Worm (Caenorhabditis elegans) whole organism, mixed stage, embryonic: ENCODE data around the gene F25G6.8.

Experiments
- M03D4.4 ChIP-seq: sonication (generic microtip); optimal IDR thresholded peaks from 2 replicates; lab custom pipeline; 2017; ENCODE audit warnings: mild to moderate bottlenecking, missing genetic modification characterization, missing compliant biosample characterization
- blmp-1 ChIP-seq: fragments of 150-350 bp; optimal IDR thresholded peaks from 2 replicates; lab custom pipeline; 2014; ENCODE audit warnings: missing biosample characterization, missing genetic modification characterization
- ceh-39 ChIP-seq: fragments of 150-350 bp; optimal IDR thresholded peaks from 2 replicates; lab custom pipeline; 2014; ENCODE audit warnings: missing biosample characterization, missing genetic modification characterization
- cnd-1 ChIP-seq: fragments of 200-800 bp; sonication (Bioruptor generic); optimal IDR thresholded peaks from 2 replicates; lab custom pipeline; 2018; ENCODE audit warnings: mild to moderate bottlenecking, missing genetic modification characterization, missing compliant biosample characterization
- elt-1 ChIP-seq: sonication (generic microtip); optimal IDR thresholded peaks from 2 replicates; lab custom pipeline; 2017; ENCODE audit warnings: missing genetic modification characterization, mild to moderate bottlenecking, missing compliant biosample characterization, antibody characterized with exemption, moderate library complexity, borderline replicate concordance; ENCODE audit not compliant: insufficient read depth
- mep-1 ChIP-seq: fragments of 150-350 bp; optimal IDR thresholded peaks from 2 replicates; lab custom pipeline; 2017; ENCODE audit warnings: missing biosample characterization, missing genetic modification reagents, missing genetic modification characterization, inconsistent platforms
- nhr-2 ChIP-seq: fragments of 150-350 bp; optimal IDR thresholded peaks from 2 replicates; lab custom pipeline; 2014; ENCODE audit warnings: missing biosample characterization, missing genetic modification characterization
- nhr-237 ChIP-seq: fragments of 150-350 bp; optimal IDR thresholded peaks from 2 replicates; lab custom pipeline; 2014; ENCODE audit warnings: missing biosample characterization, missing genetic modification characterization
- snpc-4 ChIP-seq: fragments of 150-350 bp; optimal IDR thresholded peaks from 2 replicates; lab custom pipeline; 2014; ENCODE audit warnings: missing biosample characterization, missing genetic modification characterization
- sptf-1 ChIP-seq: sonication (generic microtip); optimal IDR thresholded peaks from 2 replicates; lab custom pipeline; 2017; ENCODE audit warnings: mild to moderate bottlenecking, missing genetic modification characterization, moderate library complexity, missing compliant biosample characterization
- unc-120 ChIP-seq: sonication (generic microtip); optimal IDR thresholded peaks from 2 replicates; lab custom pipeline; 2017; ENCODE audit warnings: missing genetic modification characterization, missing compliant biosample characterization; ENCODE audit not compliant: poor library complexity, severe bottlenecking
- unc-39 ChIP-seq: fragments of 150-350 bp; optimal IDR thresholded peaks from 2 replicates; lab custom pipeline; 2014; ENCODE audit warnings: missing biosample characterization, missing genetic modification characterization
- zip-8 ChIP-seq: fragments of 150-350 bp; optimal IDR thresholded peaks from 2 replicates; lab custom pipeline; 2014; ENCODE audit warnings: missing biosample characterization, missing genetic modification characterization
- ztf-11 ChIP-seq: fragments of 150-350 bp; optimal IDR thresholded peaks from 2 replicates; lab custom pipeline; 2014; ENCODE audit warnings: missing biosample characterization, missing genetic modification characterization

DNA sequence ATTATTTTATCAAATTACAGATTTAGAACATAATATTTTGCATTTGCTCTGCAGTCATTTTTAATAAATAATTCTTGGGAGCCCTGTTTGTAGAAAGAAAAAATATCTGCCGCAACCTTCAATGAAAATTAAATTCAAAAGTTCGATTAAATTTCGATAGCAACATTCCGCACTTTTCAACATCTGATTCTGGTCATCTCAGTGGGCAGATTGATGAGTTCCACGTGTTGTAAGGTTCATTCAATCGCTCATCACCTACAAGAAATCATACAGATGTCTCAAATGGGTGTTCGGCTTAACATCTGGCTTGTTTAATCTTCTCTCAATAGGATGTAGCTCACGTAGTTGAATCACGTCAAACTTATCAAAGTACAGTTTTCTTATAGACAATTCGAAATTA is 35.0 kb upstream of the F25G6.8 start:
- TF ChIP-seq blmp-1 (tag; lab: Kevin White, UChicago): no peak
- TF ChIP-seq ztf-11 (tag; lab: Kevin White, UChicago): no peak
- TF ChIP-seq M03D4.4 (tag; lab: Kevin White, UChicago): no peak
- TF ChIP-seq nhr-237: no peak
- TF ChIP-seq snpc-4: no peak
- TF ChIP-seq zip-8 (tag; lab: Kevin White, UChicago): no peak
- TF ChIP-seq mep-1 (tag; lab: Kevin White, UChicago): no peak
- no peak for TF ChIP-seq unc-39 (tag; lab: Kevin White, UChicago)
- no peak for TF ChIP-seq nhr-2 (tag; lab: Kevin White, UChicago)
- TF ChIP-seq ceh-39: no peak
- TF ChIP-seq unc-120 (tag; lab: Kevin White, UChicago): no peak
- TF ChIP-seq cnd-1 (tag; lab: Kevin White, UChicago): no peak
- no peak for TF ChIP-seq elt-1 (tag; lab: Kevin White, UChicago)
- no peak for TF ChIP-seq sptf-1
